Worm (Caenorhabditis elegans): ENCODE results near the gene F54B11.11.
A peak's percentile ranks its signal among the peaks of the same experiment; 100 is the strongest.

Gene F54B11.11

DNA sequence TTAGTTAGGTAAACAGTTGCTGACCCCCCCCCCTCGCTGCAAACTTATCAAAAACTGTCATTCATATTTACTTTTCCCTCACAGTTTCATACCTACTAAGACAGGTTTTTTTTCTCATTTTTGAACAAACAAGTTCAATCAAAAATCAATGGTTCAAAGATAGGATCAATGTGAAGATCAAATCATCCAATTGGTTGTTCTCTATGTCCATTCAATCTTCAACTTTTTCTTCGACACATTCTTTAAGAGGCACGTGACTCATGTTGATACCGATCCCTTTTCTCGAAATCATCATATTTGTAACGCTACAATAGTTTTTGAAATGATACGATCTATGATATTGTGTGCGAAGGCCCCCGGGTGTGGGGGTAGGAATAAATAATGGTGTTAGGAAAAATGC, 38.9 kb upstream of the F54B11.11 start (continued):
- TF ChIP-seq daf-12 (tag; optimal IDR thresholded peaks at IDR 0.05) (no peak), ztf-4 (tag; optimal IDR thresholded peaks at IDR 0.05) (no peak), jun-1 (tag; optimal IDR thresholded peaks at IDR 0.05) (peak; percentile 46), pqm-1 (tag; optimal IDR thresholded peaks at IDR 0.05) (no peak), nhr-67 (tag; optimal IDR thresholded peaks at IDR 0.05) (no peak), fkh-2 (tag; optimal IDR thresholded peaks at IDR 0.05) (no peak), zag-1 (tag; optimal IDR thresholded peaks at IDR 0.05) (no peak), skn-1 (tag; optimal IDR thresholded peaks at IDR 0.05) (no peak), nhr-11 (tag; optimal IDR thresholded peaks at IDR 0.05) (no peak), mml-1 (tag; optimal IDR thresholded peaks at IDR 0.05) (no peak), eor-1 (tag; optimal IDR thresholded peaks at IDR 0.05) (no peak), ama-1 (optimal IDR thresholded peaks at IDR 0.05) (no peak), elt-2 (tag; optimal IDR thresholded peaks at IDR 0.05) (peak; percentile 6), fkh-10 (GFP tag; optimal IDR thresholded peaks at IDR 0.05) (no peak), nhr-25 (tag; optimal IDR thresholded peaks at IDR 0.05) (peak; percentile 70), hmg-11 (tag; optimal IDR thresholded peaks at IDR 0.05) (no peak), nhr-76 (tag; optimal IDR thresholded peaks at IDR 0.05) (no peak)

DNA sequence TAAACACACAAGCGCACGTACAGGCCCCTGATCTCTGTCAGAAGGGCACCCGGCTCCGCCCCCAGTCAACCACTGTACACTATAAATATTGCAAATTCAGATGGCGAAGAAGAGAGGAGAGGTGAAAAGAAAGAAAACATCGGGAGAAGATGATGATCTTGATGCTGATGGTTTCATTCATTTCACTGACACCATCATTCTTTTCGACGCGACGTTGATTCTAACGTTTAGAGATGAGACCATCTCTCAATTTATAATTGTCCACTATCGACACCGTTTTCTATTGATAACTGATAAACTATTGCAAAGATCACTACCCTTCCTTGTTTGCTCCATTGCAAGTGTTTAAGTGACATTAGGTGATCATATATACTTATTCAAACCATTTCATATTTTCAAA, 37.2 kb upstream of the F54B11.11 start:
- TF ChIP-seq eor-1 (tag; optimal IDR thresholded peaks at IDR 0.05) (no peak), zag-1 (tag; optimal IDR thresholded peaks at IDR 0.05) (no peak), lsy-12 (tag; optimal IDR thresholded peaks at IDR 0.05) (no peak), aly-2 (tag; optimal IDR thresholded peaks at IDR 0.05) (no peak), unc-62 (GFP tag; optimal IDR thresholded peaks at IDR 0.05) (no peak), nhr-23 (tag; optimal IDR thresholded peaks at IDR 0.05) (peak; percentile 29), ztf-11 (tag; optimal IDR thresholded peaks at IDR 0.05) (no peak), elt-1 (tag; optimal IDR thresholded peaks at IDR 0.05) (peak; percentile 37), lin-39 (tag; optimal IDR thresholded peaks at IDR 0.05) (no peak), ceh-82 (tag; optimal IDR thresholded peaks at IDR 0.05) (no peak), pqm-1 (tag; optimal IDR thresholded peaks at IDR 0.05) (no peak), hmg-11 (tag; optimal IDR thresholded peaks at IDR 0.05) (no peak), fkh-2 (tag; optimal IDR thresholded peaks at IDR 0.05) (no peak), nhr-25 (tag; optimal IDR thresholded peaks at IDR 0.05) (peak; percentile 24), ama-1 (optimal IDR thresholded peaks at IDR 0.05) (peak; percentile 85), elt-3 (tag; optimal IDR thresholded peaks at IDR 0.05) (peak in 1 of 3 experiments; percentile 74), unc-39 (tag; optimal IDR thresholded peaks at IDR 0.05) (no peak), nhr-12 (tag; optimal IDR thresholded peaks at IDR 0.05) (no peak), nhr-43 (tag; optimal IDR thresholded peaks at IDR 0.05; ENCODE audit: poor library complexity, severe bottlenecking) (peak; percentile 35), pha-4 (tag; optimal IDR thresholded peaks at IDR 0.05) (no peak), jun-1 (tag; optimal IDR thresholded peaks at IDR 0.05) (no peak), R02D3.7 (tag; optimal IDR thresholded peaks at IDR 0.05) (no peak), nhr-237 (tag; optimal IDR thresholded peaks at IDR 0.05) (no peak), mml-1 (tag; optimal IDR thresholded peaks at IDR 0.05) (no peak), nhr-67 (tag; optimal IDR thresholded peaks at IDR 0.05) (no peak), snpc-4 (tag; optimal IDR thresholded peaks at IDR 0.05) (no peak), nhr-28 (tag; optimal IDR thresholded peaks at IDR 0.05) (no peak)

DNA sequence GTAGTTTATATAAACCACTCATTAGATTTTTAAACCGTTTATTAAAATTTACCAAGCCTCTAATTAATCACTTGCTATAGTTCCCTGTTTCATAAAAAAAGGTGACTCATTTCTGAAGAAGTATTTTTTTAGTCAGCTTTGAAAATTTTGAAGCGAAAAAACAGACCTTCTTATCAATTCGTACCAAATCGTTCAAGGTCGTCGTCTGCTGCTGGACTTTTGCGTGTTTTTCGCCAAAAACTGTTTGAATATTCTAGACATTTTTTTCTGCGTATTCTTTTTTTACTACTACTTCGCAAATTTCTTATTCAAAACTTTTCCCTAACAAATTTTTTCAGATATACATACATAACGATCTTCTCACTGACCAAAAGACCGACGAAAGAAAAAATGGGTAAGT, 36.3 kb upstream of the F54B11.11 start, which contains the start of gene cah-4:
TSS of gene cah-4 (plus strand) at position 339 of the 400 bp plus-strand sequence.
- peak; percentile 94 for TF ChIP-seq ama-1 (optimal IDR thresholded peaks at IDR 0.05)
- no peak for TF ChIP-seq sea-2 (GFP tag; optimal IDR thresholded peaks at IDR 0.05)

DNA sequence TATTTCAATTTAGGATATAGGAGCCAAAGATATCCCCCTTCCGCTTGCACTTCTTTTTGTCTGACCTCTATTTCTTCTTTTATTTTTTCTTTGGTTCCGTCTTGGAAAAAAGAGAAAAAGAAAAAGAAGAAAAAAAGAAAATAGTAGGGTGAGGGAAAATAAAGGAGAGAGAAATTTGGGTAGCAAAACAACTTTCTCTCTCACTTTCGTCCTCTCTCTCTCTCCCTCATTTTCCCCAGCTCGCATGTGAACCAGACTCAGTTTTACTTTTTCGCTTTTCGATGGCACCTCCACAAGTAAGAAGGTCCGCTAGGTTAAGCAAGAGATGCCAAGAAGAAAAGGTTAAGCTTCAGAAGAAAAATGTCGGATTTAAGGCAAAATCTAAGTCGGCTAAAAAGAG, 35.8 kb upstream of the F54B11.11 start:
- no peak for TF ChIP-seq lin-15B (tag; optimal IDR thresholded peaks at IDR 0.05)
- no peak for TF ChIP-seq ceh-16 (tag; optimal IDR thresholded peaks at IDR 0.05)
- TF ChIP-seq elt-1 (tag; optimal IDR thresholded peaks at IDR 0.05): no peak
- TF ChIP-seq fkh-10 (GFP tag; optimal IDR thresholded peaks at IDR 0.05): no peak
- TF ChIP-seq lin-39 (tag; optimal IDR thresholded peaks at IDR 0.05): peak; percentile 30
- TF ChIP-seq nhr-43 (tag; optimal IDR thresholded peaks at IDR 0.05; ENCODE audit: poor library complexity, severe bottlenecking): no peak
- no peak for TF ChIP-seq nhr-28 (tag; optimal IDR thresholded peaks at IDR 0.05)
- no peak for TF ChIP-seq jun-1 (tag; optimal IDR thresholded peaks at IDR 0.05)
- no peak for TF ChIP-seq elt-2 (tag; optimal IDR thresholded peaks at IDR 0.05)
- peak; percentile 86 for TF ChIP-seq ama-1 (optimal IDR thresholded peaks at IDR 0.05)
- no peak for TF ChIP-seq aly-2 (tag; optimal IDR thresholded peaks at IDR 0.05)
- no peak for TF ChIP-seq nhr-12 (tag; optimal IDR thresholded peaks at IDR 0.05)
- TF ChIP-seq nhr-237 (tag; optimal IDR thresholded peaks at IDR 0.05): no peak
- TF ChIP-seq fos-1 (tag; optimal IDR thresholded peaks at IDR 0.05): no peak
- TF ChIP-seq hmg-11 (tag; optimal IDR thresholded peaks at IDR 0.05): peak; percentile 23
- no peak for TF ChIP-seq ztf-11 (tag; optimal IDR thresholded peaks at IDR 0.05)
- TF ChIP-seq ceh-9 (tag; optimal IDR thresholded peaks at IDR 0.05): no peak
- TF ChIP-seq nhr-77 (tag; optimal IDR thresholded peaks at IDR 0.05): no peak
- TF ChIP-seq ztf-4 (tag; optimal IDR thresholded peaks at IDR 0.05): peak; percentile 22
- peak; percentile 41 for TF ChIP-seq nfya-1 (tag; optimal IDR thresholded peaks at IDR 0.05; ENCODE audit: insufficient read depth)
- TF ChIP-seq nhr-23 (tag; optimal IDR thresholded peaks at IDR 0.05): no peak
- TF ChIP-seq eor-1 (tag; optimal IDR thresholded peaks at IDR 0.05): no peak
- TF ChIP-seq ceh-28 (tag; optimal IDR thresholded peaks at IDR 0.05): no peak
- TF ChIP-seq skn-1 (tag; optimal IDR thresholded peaks at IDR 0.05): no peak
- TF ChIP-seq fkh-2 (tag; optimal IDR thresholded peaks at IDR 0.05): no peak
- TF ChIP-seq sea-2 (GFP tag; optimal IDR thresholded peaks at IDR 0.05): no peak

All from whole organism, L3 larva.